Worm (Caenorhabditis elegans): Measurements from ENCODE around the gene Y53F4B.12.
A peak's percentile ranks its signal among the peaks of the same experiment; 100 is the strongest.

- TF ChIP-seq lin-39 (tag; optimal IDR thresholded peaks at IDR 0.05) (no peak), duxl-1 (tag; optimal IDR thresholded peaks at IDR 0.05; ENCODE audit: poor library complexity) (no peak), saeg-2 (GFP tag; IDR thresholded peaks at IDR 0.05) (no peak), nhr-76 (tag; optimal IDR thresholded peaks at IDR 0.05) (no peak), snpc-4 (tag; optimal IDR thresholded peaks at IDR 0.05) (no peak), hlh-30 (tag; optimal IDR thresholded peaks at IDR 0.05; ENCODE audit: insufficient read depth) (peak; percentile 24), ama-1 (optimal IDR thresholded peaks at IDR 0.05) (no peak), daf-16 (GFP tag; optimal IDR thresholded peaks at IDR 0.05) (no peak), daf-16 (tag; optimal IDR thresholded peaks at IDR 0.05) (peak; percentile 21), nhr-28 (tag; optimal IDR thresholded peaks at IDR 0.05) (peak; percentile 1), lin-29 (GFP tag; IDR thresholded peaks at IDR 0.05) (no peak)
These were observed 49.6 kb upstream of the Y53F4B.12 start, which contains the start of the genes pole-4, nsun-5 and metl-2 for ce11 chrII:14969320-14969950.

All from whole organism, L4 larva.